Fruit fly (Drosophila melanogaster) whole organism, embryonic: Measurements from ENCODE around the gene CG2104.

ENCODE experiments used
- Awh ChIP-seq: fragments of 200-800 bp; sonication (Bioruptor generic); IDR thresholded peaks from 2 replicates; pipeline ENCODE4, ENCODE4 v1.3.6; 2022; ENCODE audit warnings: missing biosample characterization, missing genetic modification characterization
- C15 ChIP-seq: fragments of 200-800 bp; sonication (Bioruptor generic); IDR thresholded peaks from 3 replicates; pipeline ENCODE4 v1.3.6; 2022; ENCODE audit warnings: missing biosample characterization, missing genetic modification characterization
- CG13287 ChIP-seq: fragments of 200-800 bp; sonication (Bioruptor generic); IDR thresholded peaks from 2 replicates; pipeline ENCODE4 v1.3.6; 2022; ENCODE audit warnings: missing biosample characterization, missing genetic modification characterization; ENCODE audit not compliant: partially characterized antibody
- CG13775 ChIP-seq: fragments of 200-800 bp; sonication (Bioruptor generic); optimal IDR thresholded peaks from 3 replicates; lab custom pipeline; 2017; ENCODE audit warnings: missing biosample characterization, mild to moderate bottlenecking, missing genetic modification characterization
- CG15073 ChIP-seq: fragments of 200-800 bp; sonication (Bioruptor generic); optimal IDR thresholded peaks from 2 replicates; lab custom pipeline; 2016; ENCODE audit warnings: missing biosample characterization, missing genetic modification characterization
- CG15601 ChIP-seq: fragments of 200-800 bp; sonication (Bioruptor generic); optimal IDR thresholded peaks from 3 replicates; lab custom pipeline; 2019; ENCODE audit warnings: missing biosample characterization, mild to moderate bottlenecking, missing genetic modification characterization, moderate library complexity
- CG16779 ChIP-seq: fragments of 200-800 bp; sonication (Bioruptor generic); IDR thresholded peaks from 2 replicates; pipeline ENCODE4 v1.3.6; 2022; ENCODE audit warnings: missing biosample characterization, missing genetic modification characterization
- CG17361 ChIP-seq: fragments of 200-800 bp; sonication (Bioruptor generic); IDR thresholded peaks from 3 replicates; pipeline ENCODE4 v1.3.6; 2022; ENCODE audit warnings: missing biosample characterization, missing genetic modification characterization
- CG17385 ChIP-seq: fragments of 200-800 bp; sonication (Bioruptor generic); optimal IDR thresholded peaks from 3 replicates; lab custom pipeline; 2018; ENCODE audit warnings: missing biosample characterization, mild to moderate bottlenecking, missing genetic modification characterization
- CG17802 ChIP-seq: fragments of 200-800 bp; sonication (Bioruptor generic); optimal IDR thresholded peaks from 2 replicates; lab custom pipeline; 2018; ENCODE audit warnings: missing biosample characterization, mild to moderate bottlenecking, missing genetic modification characterization, moderate library complexity
- CG31224 ChIP-seq: fragments of 200-800 bp; sonication (Bioruptor generic); IDR thresholded peaks from 2 replicates; pipeline ENCODE4 v1.3.6; 2022; ENCODE audit warnings: missing biosample characterization, missing genetic modification characterization
- CG31388 ChIP-seq: fragments of 200-800 bp; sonication (Bioruptor generic); optimal IDR thresholded peaks from 2 replicates; lab custom pipeline; 2016; ENCODE audit warnings: missing biosample characterization, missing genetic modification characterization
- CG3163 ChIP-seq: fragments of 200-800 bp; sonication (Bioruptor generic); optimal IDR thresholded peaks from 3 replicates; lab custom pipeline; 2016; ENCODE audit warnings: missing biosample characterization, missing genetic modification characterization
- CG34422 ChIP-seq: fragments of 200-800 bp; sonication (Bioruptor generic); IDR thresholded peaks from 3 replicates; pipeline ENCODE4 v1.3.6; 2022; ENCODE audit warnings: missing biosample characterization, missing genetic modification characterization
- CG6765 ChIP-seq: fragments of 200-800 bp; sonication (Bioruptor generic); optimal IDR thresholded peaks from 3 replicates; lab custom pipeline; 2017; ENCODE audit warnings: missing biosample characterization, mild to moderate bottlenecking, missing genetic modification characterization
- CG8944 ChIP-seq: fragments of 200-800 bp; sonication (Bioruptor generic); optimal IDR thresholded peaks from 3 replicates; lab custom pipeline; 2016; ENCODE audit warnings: missing biosample characterization, missing genetic modification characterization
- CG9797 ChIP-seq: fragments of 200-800 bp; sonication (Bioruptor generic); optimal IDR thresholded peaks from 3 replicates; lab custom pipeline; 2018; ENCODE audit warnings: missing biosample characterization, mild to moderate bottlenecking, missing genetic modification characterization
- ERR ChIP-seq: fragments of 200-800 bp; sonication (Bioruptor generic); optimal IDR thresholded peaks from 2 replicates; lab custom pipeline; 2016; ENCODE audit warnings: missing biosample characterization, missing genetic modification characterization
- Ets65A ChIP-seq: fragments of 200-800 bp; sonication (Bioruptor generic); peaks from one replicate; lab custom pipeline; 2016; ENCODE audit warnings: missing biosample characterization, missing genetic modification characterization
- GATAe ChIP-seq: fragments of 200-800 bp; sonication (Bioruptor generic); conservative IDR thresholded peaks from 2 replicates; pipeline ENCODE4 v1.3.6; 2022; ENCODE audit warnings: missing biosample characterization, missing genetic modification characterization
- H15 ChIP-seq: fragments of 200-800 bp; sonication (Bioruptor generic); IDR thresholded peaks from 3 replicates; pipeline ENCODE4 v1.3.6; 2022; ENCODE audit warnings: missing biosample characterization, missing genetic modification characterization
- HLH3B ChIP-seq: fragments of 200-800 bp; sonication (Bioruptor generic); IDR thresholded peaks from 2 replicates; pipeline ENCODE4 v1.3.6; 2022; ENCODE audit warnings: missing biosample characterization, missing genetic modification characterization
- Hmr ChIP-seq: fragments of 200-800 bp; sonication (Bioruptor generic); optimal IDR thresholded peaks from 3 replicates; lab custom pipeline; 2017; ENCODE audit warnings: mild to moderate bottlenecking, missing biosample characterization, missing genetic modification reagents, missing genetic modification characterization
- Hr39 ChIP-seq: fragments of >200 bp; optimal IDR thresholded peaks from 2 replicates; lab custom pipeline; 2017
- Mad ChIP-seq: fragments of 200-800 bp; sonication (Bioruptor generic); optimal IDR thresholded peaks from 2 replicates; lab custom pipeline; 2016; ENCODE audit warnings: missing biosample characterization, missing genetic modification characterization
- Max ChIP-seq: fragments of 200-800 bp; sonication (Bioruptor generic); optimal IDR thresholded peaks from 2 replicates; lab custom pipeline; 2016; ENCODE audit warnings: missing biosample characterization, mild to moderate bottlenecking, missing genetic modification characterization
- Mrtf ChIP-seq: fragments of 200-800 bp; sonication (Bioruptor generic); IDR thresholded peaks from 3 replicates; pipeline ENCODE4 v1.3.6; 2022; ENCODE audit warnings: missing biosample characterization, missing genetic modification characterization
- NfI ChIP-seq: fragments of 200-800 bp; sonication (Bioruptor generic); optimal IDR thresholded peaks from 3 replicates; lab custom pipeline; 2018; ENCODE audit warnings: missing biosample characterization, mild to moderate bottlenecking, missing genetic modification characterization, moderate library complexity
- Opbp ChIP-seq: fragments of 200-800 bp; sonication (Bioruptor generic); IDR thresholded peaks from 3 replicates; pipeline ENCODE4 v1.3.6; 2022; ENCODE audit warnings: missing biosample characterization, missing genetic modification characterization; ENCODE audit not compliant: partially characterized antibody
- Pdp1 ChIP-seq, 2 experiments: fragments of 200-800 bp; sonication (Bioruptor generic); optimal IDR thresholded peaks; 3 replicates each; lab custom pipeline; 2016; ENCODE audit warnings: missing biosample characterization in 2 of 2, missing genetic modification characterization in 2 of 2, mild to moderate bottlenecking in 1 of 2, moderate library complexity in 1 of 2
- Ravus ChIP-seq: fragments of 200-800 bp; sonication (Bioruptor generic); IDR thresholded peaks from 2 replicates; pipeline ENCODE4 v1.3.6; 2022; ENCODE audit warnings: missing biosample characterization, missing genetic modification characterization
- Usf ChIP-seq: fragments of 200-800 bp; sonication (Bioruptor generic); optimal IDR thresholded peaks from 2 replicates; lab custom pipeline; 2017; ENCODE audit warnings: missing genotype, missing biosample characterization, missing genetic modification characterization
- Xbp1 ChIP-seq: fragments of 200-800 bp; sonication (Bioruptor generic); optimal IDR thresholded peaks from 3 replicates; lab custom pipeline; 2016; ENCODE audit warnings: missing biosample characterization, mild to moderate bottlenecking, missing genetic modification characterization
- ab ChIP-seq: fragments of 200-800 bp; sonication (Bioruptor generic); optimal IDR thresholded peaks from 2 replicates; lab custom pipeline; 2016; ENCODE audit warnings: missing biosample characterization, missing genetic modification characterization
- abd-A ChIP-seq: fragments of 200-800 bp; sonication (Bioruptor generic); optimal IDR thresholded peaks from 3 replicates; lab custom pipeline; 2019; ENCODE audit warnings: missing biosample characterization, mild to moderate bottlenecking, missing genetic modification characterization, moderate library complexity
- amos ChIP-seq: fragments of 200-800 bp; sonication (Bioruptor generic); IDR thresholded peaks from 2 replicates; pipeline ENCODE4 v1.3.6; 2022; ENCODE audit warnings: missing biosample characterization, missing genetic modification characterization; ENCODE audit not compliant: partially characterized antibody
- corto ChIP-seq: fragments of 200-800 bp; sonication (Bioruptor generic); optimal IDR thresholded peaks from 2 replicates; lab custom pipeline; 2016; ENCODE audit warnings: missing biosample characterization, mild to moderate bottlenecking, missing genetic modification characterization, moderate library complexity
- gce ChIP-seq: fragments of 200-800 bp; sonication (Bioruptor generic); IDR thresholded peaks from 3 replicates; pipeline ENCODE4 v1.3.6; 2022; ENCODE audit warnings: missing biosample characterization, missing genetic modification characterization
- her ChIP-seq: fragments of 200-800 bp; sonication (Bioruptor generic); optimal IDR thresholded peaks from 2 replicates; lab custom pipeline; 2016; ENCODE audit warnings: missing biosample characterization, missing genetic modification characterization
- lola ChIP-seq, 3 experiments: fragments of >200 bp in 2 of 3; fragments of 200-800 bp in 1 of 3; sonication (Bioruptor generic) in 1 of 3; optimal IDR thresholded peaks; 2 replicates each; lab custom pipeline; 2017 to 2019; ENCODE audit warnings: missing biosample characterization in 3 of 3, missing genetic modification characterization in 3 of 3, mild to moderate bottlenecking in 1 of 3, moderate library complexity in 1 of 3
- nmo ChIP-seq: fragments of 200-800 bp; sonication (Bioruptor generic); optimal IDR thresholded peaks from 2 replicates; lab custom pipeline; 2018; ENCODE audit warnings: missing biosample characterization, mild to moderate bottlenecking, missing genetic modification characterization, moderate library complexity
- odd ChIP-seq: fragments of 200-800 bp; sonication (Bioruptor generic); optimal IDR thresholded peaks from 2 replicates; lab custom pipeline; 2017; ENCODE audit warnings: missing biosample characterization, mild to moderate bottlenecking, missing genetic modification characterization
- onecut ChIP-seq: fragments of 200-800 bp; sonication (Bioruptor generic); IDR thresholded peaks from 2 replicates; pipeline ENCODE4 v1.3.6; 2022; ENCODE audit warnings: missing biosample characterization, missing genetic modification characterization
- pros ChIP-seq: fragments of 200-800 bp; sonication (Bioruptor generic); optimal IDR thresholded peaks from 3 replicates; lab custom pipeline; 2019; ENCODE audit warnings: missing biosample characterization, mild to moderate bottlenecking, missing genetic modification characterization, moderate library complexity
- pum ChIP-seq: fragments of 200-800 bp; sonication (Bioruptor generic); optimal IDR thresholded peaks from 2 replicates; lab custom pipeline; 2016; ENCODE audit warnings: missing biosample characterization, missing genetic modification characterization
- ranshi ChIP-seq: fragments of 200-800 bp; sonication (Bioruptor generic); IDR thresholded peaks from 2 replicates; pipeline ENCODE4 v1.3.6; 2022; ENCODE audit warnings: missing biosample characterization, missing genetic modification characterization
- sd ChIP-seq: fragments of 200-800 bp; sonication (Bioruptor generic); optimal IDR thresholded peaks from 3 replicates; lab custom pipeline; 2018; ENCODE audit warnings: missing biosample characterization, mild to moderate bottlenecking, missing genetic modification characterization, moderate library complexity
- sens ChIP-seq: fragments of 200-800 bp; sonication (Bioruptor generic); peaks from one replicate; lab custom pipeline; 2016; ENCODE audit warnings: missing biosample characterization, missing genetic modification characterization
- zen ChIP-seq: fragments of 200-800 bp; sonication (Bioruptor generic); optimal IDR thresholded peaks from 3 replicates; lab custom pipeline; 2018; ENCODE audit warnings: missing biosample characterization, mild to moderate bottlenecking, missing genetic modification characterization, moderate library complexity
- zen2 ChIP-seq: fragments of 200-800 bp; sonication (Bioruptor generic); IDR thresholded peaks from 3 replicates; pipeline ENCODE4 v1.3.6; 2022; ENCODE audit warnings: missing biosample characterization, missing genetic modification characterization; ENCODE audit not compliant: partially characterized antibody

Gene CG2104

dm6 chr3R:5685269-5686048 is 7.6 kb downstream of the CG2104 start, which contains the start of the genes Rab23 and plx (continued):
- TF ChIP-seq ERR (GFP tag; lab: Kevin White, UChicago) (peak; percentile 40), abd-A (tag; lab: Kevin White, UChicago) (peak; percentile 65), Awh (no peak), CG13287 (peak; percentile 47; the same call in 1 of the 2 replicates), pros (GFP tag; lab: Kevin White, UChicago) (no peak), CG17385 (GFP tag; lab: Kevin White, UChicago) (peak; percentile 99), CG31224 (GFP tag; lab: Robert Waterston, UW) (no peak), Mrtf (GFP tag; lab: Robert Waterston, UW) (no peak), CG8944 (GFP tag; lab: Kevin White, UChicago) (no peak), H15 (GFP tag; lab: Robert Waterston, UW) (no peak), amos (GFP tag; lab: Robert Waterston, UW) (peak; percentile 33; the same call in 1 of the 2 replicates), Xbp1 (GFP tag; lab: Kevin White, UChicago) (peak; percentile 36), sd (tag; lab: Kevin White, UChicago) (no peak), nmo (GFP tag; lab: Kevin White, UChicago) (peak; percentile 34), CG17361 (peak; percentile 32; the same call in 1 of the 3 replicates), lola (GFP tag; optimal IDR thresholded peaks at IDR 0.05; lab: Kevin White, UChicago) (no peak), her (GFP tag; lab: Kevin White, UChicago) (no peak), CG16779 (no peak), CG6765 (GFP tag; lab: Kevin White, UChicago) (no peak), Pdp1 (GFP tag; optimal IDR thresholded peaks at IDR 0.05; lab: Kevin White, UChicago) (peak in 1 of 2 experiments; percentile 23), CG15601 (peak; percentile 48), Ravus (GFP tag; lab: Robert Waterston, UW) (no peak), Hr39 (no peak), zen (tag; lab: Kevin White, UChicago) (no peak), pum (GFP tag; lab: Kevin White, UChicago) (no peak), CG15073 (no peak), odd (no peak), Opbp (GFP tag; lab: Robert Waterston, UW) (no peak), Mad (GFP tag; lab: Kevin White, UChicago) (no peak), NfI (peak; percentile 28), ab (peak; percentile 31), CG34422 (no peak), CG9797 (GFP tag; lab: Kevin White, UChicago) (peak; percentile 84), CG3163 (GFP tag; lab: Kevin White, UChicago) (no peak), CG31388 (GFP tag; lab: Kevin White, UChicago) (no peak), onecut (GFP tag; lab: Robert Waterston, UW) (no peak), Ets65A (GFP tag; lab: Kevin White, UChicago) (peak; percentile 76), corto (GFP tag; lab: Kevin White, UChicago) (no peak), Hmr (GFP tag; lab: Kevin White, UChicago) (peak; percentile 47), zen2 (GFP tag; lab: Robert Waterston, UW) (no peak), CG17802 (tag; lab: Kevin White, UChicago) (peak; percentile 85), GATAe (GFP tag; lab: Robert Waterston, UW) (no peak), Usf (no peak), sens (GFP tag; lab: Kevin White, UChicago) (peak; percentile 74), HLH3B (no peak), CG13775 (GFP tag; lab: Kevin White, UChicago) (no peak), gce (GFP tag; lab: Robert Waterston, UW) (no peak), Max (GFP tag; lab: Kevin White, UChicago) (peak; percentile 36), C15 (no peak), ranshi (no peak)
